Fruit fly (Drosophila melanogaster): ENCODE measurements around the gene Acsf3.

Acsf3 gene

DNA sequence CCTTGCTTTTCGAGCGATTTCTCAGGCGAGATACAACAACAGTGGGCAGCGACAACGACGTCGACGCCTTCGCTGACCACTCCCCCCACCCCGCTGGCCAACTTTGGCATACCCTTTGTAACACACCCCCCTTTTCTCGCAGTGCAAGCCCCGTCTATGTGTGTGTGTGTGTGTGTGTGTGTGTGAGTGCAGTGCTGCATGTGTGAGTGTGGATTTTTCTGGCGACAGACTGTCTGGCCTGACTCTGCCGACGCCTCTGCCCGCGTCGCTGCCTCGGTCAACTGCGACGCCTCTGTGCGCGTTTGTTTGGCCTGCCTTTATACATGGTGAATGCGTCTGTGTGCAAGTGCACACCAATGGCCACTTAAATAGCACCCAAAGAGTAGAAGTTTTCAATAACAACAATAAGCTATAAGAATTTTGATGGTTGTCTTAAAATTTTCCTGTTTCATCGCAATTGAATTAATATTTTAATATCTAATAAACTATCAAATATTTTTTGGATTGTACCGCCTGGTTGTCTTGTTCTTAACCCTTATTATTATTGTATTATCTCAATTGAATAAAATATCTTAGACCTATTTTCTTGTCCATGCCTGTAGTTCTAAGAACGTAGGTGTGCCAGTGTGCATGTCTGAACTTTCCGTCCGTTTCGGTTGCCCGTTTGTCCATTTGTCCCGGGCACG is 34.8 kb upstream of the Acsf3 start:
- TF ChIP-seq HLH54F (GFP tag; optimal IDR thresholded peaks at IDR 0.05) (no peak), NC2β (GFP tag; optimal IDR thresholded peaks at IDR 0.05) (no peak), nau (GFP tag; optimal IDR thresholded peaks at IDR 0.05) (peak; percentile 86), CG5180 (GFP tag; optimal IDR thresholded peaks at IDR 0.05) (peak; percentile 87), CG11093 (GFP tag; IDR thresholded peaks at IDR 0.05) (peak; percentile 79), Nf-YC (tag; optimal IDR thresholded peaks at IDR 0.05) (peak; percentile 82), ind (GFP tag; optimal IDR thresholded peaks at IDR 0.05) (peak; percentile 58), CG8478 (optimal IDR thresholded peaks at IDR 0.05) (peak; percentile 61), lbe (GFP tag; optimal IDR thresholded peaks at IDR 0.05) (peak; percentile 89), Stat92E (GFP tag; optimal IDR thresholded peaks at IDR 0.05) (peak in 1 of 3 experiments; percentile 99), wdn (GFP tag; IDR thresholded peaks at IDR 0.05) (no peak), Abd-B (GFP tag; optimal IDR thresholded peaks at IDR 0.05) (peak; percentile 84), CG15696 (tag; optimal IDR thresholded peaks at IDR 0.05) (peak; percentile 96), kni (GFP tag; optimal IDR thresholded peaks at IDR 0.05) (peak; percentile 85), Ets65A (GFP tag) (peak; percentile 82), CG8359 (GFP tag; optimal IDR thresholded peaks at IDR 0.05; ENCODE audit: borderline replicate concordance) (peak; percentile 83), chn (GFP tag; optimal IDR thresholded peaks at IDR 0.05) (peak; percentile 8), CoRest (tag; optimal IDR thresholded peaks at IDR 0.05) (peak; percentile 95), sima (GFP tag; optimal IDR thresholded peaks at IDR 0.05) (no peak), NC2α (GFP tag; optimal IDR thresholded peaks at IDR 0.05) (no peak), Oli (tag; optimal IDR thresholded peaks at IDR 0.05) (peak; percentile 95), Ravus (GFP tag; IDR thresholded peaks at IDR 0.05) (peak; percentile 27; the same call in 1 of the 2 replicates), CG3065 (GFP tag; optimal IDR thresholded peaks at IDR 0.05) (peak; percentile 38), CG9437 (GFP tag; optimal IDR thresholded peaks at IDR 0.05) (peak; percentile 81), CG8765 (GFP tag; IDR thresholded peaks at IDR 0.05) (no peak; the same call in 1 of the 2 replicates), Elba2 (GFP tag; optimal IDR thresholded peaks at IDR 0.05) (peak; percentile 2), CG9817 (tag; optimal IDR thresholded peaks at IDR 0.05) (peak; percentile 81), jing (GFP tag; optimal IDR thresholded peaks at IDR 0.05) (peak; percentile 69), CG4328 (GFP tag; optimal IDR thresholded peaks at IDR 0.05) (peak; percentile 90), E2f1 (GFP tag; IDR thresholded peaks at IDR 0.05) (peak; percentile 76), CG12155 (GFP tag; optimal IDR thresholded peaks at IDR 0.05) (peak; percentile 54), Kr (GFP tag; optimal IDR thresholded peaks at IDR 0.05) (peak; percentile 61), Mes4 (GFP tag; optimal IDR thresholded peaks at IDR 0.05) (no peak), nom (GFP tag; optimal IDR thresholded peaks at IDR 0.05) (peak; percentile 83), tup (GFP tag; optimal IDR thresholded peaks at IDR 0.05) (peak; percentile 33), CG8290 (GFP tag; optimal IDR thresholded peaks at IDR 0.05) (peak; percentile 79), CG8290 (tag; optimal IDR thresholded peaks at IDR 0.05) (peak in 1 of 2 experiments; percentile 80), CG11723 (GFP tag; optimal IDR thresholded peaks at IDR 0.05) (peak; percentile 83), TFAM (GFP tag; optimal IDR thresholded peaks at IDR 0.05) (peak; percentile 57), salm (tag; optimal IDR thresholded peaks at IDR 0.05) (peak; percentile 95), Dll (GFP tag; IDR thresholded peaks at IDR 0.05; ENCODE audit: partially characterized antibody) (no peak), lilli (GFP tag; optimal IDR thresholded peaks at IDR 0.05) (peak; percentile 17), CG4282 (GFP tag; optimal IDR thresholded peaks at IDR 0.05) (no peak), tna (GFP tag; IDR thresholded peaks at IDR 0.05; ENCODE audit: partially characterized antibody) (no peak), CG7745 (tag; optimal IDR thresholded peaks at IDR 0.05) (peak; percentile 24), gt (GFP tag; IDR thresholded peaks at IDR 0.05) (peak; percentile 69), ftz-f1 (GFP tag; optimal IDR thresholded peaks at IDR 0.05) (no peak), Hr78 (GFP tag; optimal IDR thresholded peaks at IDR 0.05) (peak in 1 of 2 experiments; percentile 92), CG31388 (GFP tag; optimal IDR thresholded peaks at IDR 0.05) (peak; percentile 9)
